Fruit fly (Drosophila melanogaster) whole organism, embryonic: Measurements from ENCODE around the gene CG32633.

Experiments used
- Bgb ChIP-seq: fragments of 200-800 bp; sonication (Bioruptor generic); IDR thresholded peaks from 2 replicates; pipeline ENCODE4 v1.3.6; 2022; ENCODE audit warnings: missing biosample characterization, missing genetic modification characterization; ENCODE audit not compliant: partially characterized antibody
- CG10274 ChIP-seq: fragments of 200-800 bp; sonication (Bioruptor generic); optimal IDR thresholded peaks from 3 replicates; lab custom pipeline; 2017; ENCODE audit warnings: missing biosample characterization, mild to moderate bottlenecking, missing genetic modification characterization
- CG10959 ChIP-seq: fragments of 200-800 bp; sonication (Bioruptor generic); IDR thresholded peaks from 2 replicates; pipeline ENCODE4 v1.3.6; 2022; ENCODE audit warnings: missing biosample characterization, missing genetic modification characterization
- CG12155 ChIP-seq: fragments of 200-800 bp; sonication (Bioruptor generic); optimal IDR thresholded peaks from 3 replicates; lab custom pipeline; 2016; ENCODE audit warnings: missing biosample characterization, missing genetic modification characterization
- CG13775 ChIP-seq: fragments of 200-800 bp; sonication (Bioruptor generic); optimal IDR thresholded peaks from 3 replicates; lab custom pipeline; 2017; ENCODE audit warnings: missing biosample characterization, mild to moderate bottlenecking, missing genetic modification characterization
- CG14710 ChIP-seq: fragments of 200-800 bp; sonication (Bioruptor generic); optimal IDR thresholded peaks from 3 replicates; lab custom pipeline; 2019; ENCODE audit warnings: missing biosample characterization, mild to moderate bottlenecking, missing genetic modification characterization, moderate library complexity
- CG17186 ChIP-seq: fragments of 200-800 bp; sonication (Bioruptor generic); optimal IDR thresholded peaks from 3 replicates; lab custom pipeline; 2017; ENCODE audit warnings: missing biosample characterization, missing genetic modification reagents, missing genetic modification characterization
- CG17328 ChIP-seq: fragments of 200-800 bp; sonication (Bioruptor generic); IDR thresholded peaks from 2 replicates; pipeline ENCODE4 v1.3.6; 2022; ENCODE audit warnings: missing biosample characterization, missing genetic modification characterization
- CG17385 ChIP-seq: fragments of 200-800 bp; sonication (Bioruptor generic); optimal IDR thresholded peaks from 3 replicates; lab custom pipeline; 2018; ENCODE audit warnings: missing biosample characterization, mild to moderate bottlenecking, missing genetic modification characterization
- CG17912 ChIP-seq: fragments of 200-800 bp; sonication (Bioruptor generic); optimal IDR thresholded peaks from 2 replicates; lab custom pipeline; 2018; ENCODE audit warnings: missing biosample characterization, mild to moderate bottlenecking, missing genetic modification characterization
- CG18262 ChIP-seq: fragments of 200-800 bp; optimal IDR thresholded peaks from 3 replicates; lab custom pipeline; 2019; ENCODE audit warnings: missing biosample characterization, mild to moderate bottlenecking, missing genetic modification characterization, moderate library complexity
- CG2120 ChIP-seq: fragments of 200-800 bp; sonication (Bioruptor generic); optimal IDR thresholded peaks from 3 replicates; lab custom pipeline; 2016; ENCODE audit warnings: missing biosample characterization, missing genetic modification characterization
- CG2199 ChIP-seq: fragments of 200-800 bp; sonication (Bioruptor generic); IDR thresholded peaks from 3 replicates; pipeline ENCODE4 v1.3.6; 2022; ENCODE audit warnings: missing biosample characterization, missing genetic modification characterization
- CG2712 ChIP-seq: fragments of 200-800 bp; optimal IDR thresholded peaks from 3 replicates; lab custom pipeline; 2019; ENCODE audit warnings: missing biosample characterization, mild to moderate bottlenecking, missing genetic modification characterization, moderate library complexity
- CG30431 ChIP-seq: fragments of 200-800 bp; sonication (Bioruptor generic); optimal IDR thresholded peaks from 2 replicates; lab custom pipeline; 2017; ENCODE audit warnings: missing biosample characterization, missing genetic modification characterization
- CG6254 ChIP-seq: fragments of 200-800 bp; sonication (Bioruptor generic); optimal IDR thresholded peaks from 3 replicates; lab custom pipeline; 2017; ENCODE audit warnings: mild to moderate bottlenecking, missing biosample characterization, missing genetic modification reagents, missing genetic modification characterization
- CG7839 ChIP-seq: fragments of 200-800 bp; sonication (Bioruptor generic); optimal IDR thresholded peaks from 3 replicates; lab custom pipeline; 2018; ENCODE audit warnings: missing biosample characterization, mild to moderate bottlenecking, missing genetic modification characterization, moderate library complexity
- CG9817 ChIP-seq: fragments of 200-800 bp; sonication (Bioruptor generic); optimal IDR thresholded peaks from 2 replicates; lab custom pipeline; 2018; ENCODE audit warnings: missing biosample characterization, mild to moderate bottlenecking, missing genetic modification characterization, moderate library complexity
- Camta ChIP-seq: fragments of 200-800 bp; sonication (Bioruptor generic); optimal IDR thresholded peaks from 2 replicates; lab custom pipeline; 2016; ENCODE audit warnings: missing biosample characterization, missing genetic modification characterization
- Dfd ChIP-seq, 2 experiments: fragments of >200 bp; optimal IDR thresholded peaks; 2 replicates each; lab custom pipeline; 2017; ENCODE audit warnings: missing biosample characterization in 2 of 2, missing genetic modification characterization in 2 of 2
- E2f1 ChIP-seq: fragments of 200-800 bp; sonication (Bioruptor generic); IDR thresholded peaks from 2 replicates; pipeline ENCODE4 v1.3.6; 2022; ENCODE audit warnings: missing biosample characterization, missing genetic modification characterization
- H15 ChIP-seq: fragments of 200-800 bp; sonication (Bioruptor generic); IDR thresholded peaks from 3 replicates; pipeline ENCODE4 v1.3.6; 2022; ENCODE audit warnings: missing biosample characterization, missing genetic modification characterization
- HLH3B ChIP-seq: fragments of 200-800 bp; sonication (Bioruptor generic); IDR thresholded peaks from 2 replicates; pipeline ENCODE4 v1.3.6; 2022; ENCODE audit warnings: missing biosample characterization, missing genetic modification characterization
- Hr39 ChIP-seq: fragments of >200 bp; optimal IDR thresholded peaks from 2 replicates; lab custom pipeline; 2017
- Kr ChIP-seq: fragments of 200-800 bp; sonication (Bioruptor generic); optimal IDR thresholded peaks from 2 replicates; lab custom pipeline; 2017; ENCODE audit warnings: missing biosample characterization, mild to moderate bottlenecking, missing genetic modification characterization
- MESR4 ChIP-seq: fragments of 200-800 bp; sonication (Bioruptor generic); optimal IDR thresholded peaks from 2 replicates; lab custom pipeline; 2018; ENCODE audit warnings: missing biosample characterization, mild to moderate bottlenecking, missing genetic modification characterization, moderate library complexity
- Med ChIP-seq: fragments of 200-800 bp; sonication (Bioruptor generic); peaks from one replicate; lab custom pipeline; 2016; ENCODE audit warnings: missing biosample characterization, missing genetic modification characterization, mild to moderate bottlenecking, inconsistent platforms, moderate library complexity
- Nf-YA ChIP-seq: fragments of 200-800 bp; sonication (Bioruptor generic); IDR thresholded peaks from 2 replicates; pipeline ENCODE4 v1.3.6; 2022; ENCODE audit warnings: missing biosample characterization, missing genetic modification characterization
- Nf-YC ChIP-seq: fragments of 200-800 bp; optimal IDR thresholded peaks from 3 replicates; lab custom pipeline; 2019; ENCODE audit warnings: missing biosample characterization, mild to moderate bottlenecking, missing genetic modification characterization, moderate library complexity
- Opbp ChIP-seq: fragments of 200-800 bp; sonication (Bioruptor generic); IDR thresholded peaks from 3 replicates; pipeline ENCODE4 v1.3.6; 2022; ENCODE audit warnings: missing biosample characterization, missing genetic modification characterization; ENCODE audit not compliant: partially characterized antibody
- Rx ChIP-seq: fragments of 200-800 bp; sonication (Bioruptor generic); IDR thresholded peaks from 2 replicates; pipeline ENCODE4 v1.3.6; 2022; ENCODE audit warnings: missing biosample characterization, missing genetic modification characterization
- Tbp ChIP-seq: fragments of >200 bp; optimal IDR thresholded peaks from 2 replicates; lab custom pipeline; 2018; ENCODE audit warnings: missing biosample characterization, missing genetic modification characterization
- Vsx1 ChIP-seq: fragments of 200-800 bp; sonication (Bioruptor generic); optimal IDR thresholded peaks from 2 replicates; lab custom pipeline; 2017; ENCODE audit warnings: missing biosample characterization, mild to moderate bottlenecking, missing genetic modification characterization, missing genetic modification reagents
- YL-1 ChIP-seq: fragments of 200-800 bp; sonication (Bioruptor generic); optimal IDR thresholded peaks from 3 replicates; lab custom pipeline; 2017; ENCODE audit warnings: missing biosample characterization, mild to moderate bottlenecking, missing genetic modification characterization
- ash1 ChIP-seq: fragments of 200-800 bp; sonication (Bioruptor generic); optimal IDR thresholded peaks from 2 replicates; lab custom pipeline; 2018; ENCODE audit warnings: missing biosample characterization, mild to moderate bottlenecking, missing genetic modification characterization
- bigmax ChIP-seq: fragments of 200-800 bp; sonication (Bioruptor generic); optimal IDR thresholded peaks from 2 replicates; lab custom pipeline; 2018; ENCODE audit warnings: missing biosample characterization, mild to moderate bottlenecking, missing genetic modification characterization
- btn ChIP-seq: fragments of 200-800 bp; sonication (Bioruptor generic); optimal IDR thresholded peaks from 2 replicates; lab custom pipeline; 2016; ENCODE audit warnings: missing biosample characterization, missing genetic modification characterization
- crc ChIP-seq: fragments of 200-800 bp; sonication (Bioruptor generic); optimal IDR thresholded peaks from 2 replicates; lab custom pipeline; 2016; ENCODE audit warnings: missing biosample characterization, missing genetic modification characterization
- ewg ChIP-seq: fragments of 200-800 bp; sonication (Bioruptor generic); optimal IDR thresholded peaks from 3 replicates; lab custom pipeline; 2017; ENCODE audit warnings: mild to moderate bottlenecking, missing biosample characterization, missing genetic modification reagents, missing genetic modification characterization
- eyg ChIP-seq: fragments of 200-800 bp; sonication (Bioruptor generic); optimal IDR thresholded peaks from 3 replicates; lab custom pipeline; 2016; ENCODE audit warnings: missing biosample characterization, missing genetic modification characterization
- ftz-f1 ChIP-seq: fragments of 200-800 bp; sonication (Bioruptor generic); optimal IDR thresholded peaks from 2 replicates; lab custom pipeline; 2016; ENCODE audit warnings: missing biosample characterization, missing genetic modification characterization
- mld ChIP-seq: fragments of 200-800 bp; sonication (Bioruptor generic); IDR thresholded peaks from 3 replicates; pipeline ENCODE4 v1.3.6; 2022; ENCODE audit warnings: missing biosample characterization, missing genetic modification characterization; ENCODE audit not compliant: partially characterized antibody
- nerfin-2 ChIP-seq: fragments of 200-800 bp; sonication (Bioruptor generic); IDR thresholded peaks from 2 replicates; pipeline ENCODE4 v1.3.6; 2022; ENCODE audit warnings: missing biosample characterization, missing genetic modification characterization; ENCODE audit not compliant: partially characterized antibody
- nmo ChIP-seq: fragments of 200-800 bp; sonication (Bioruptor generic); optimal IDR thresholded peaks from 2 replicates; lab custom pipeline; 2018; ENCODE audit warnings: missing biosample characterization, mild to moderate bottlenecking, missing genetic modification characterization, moderate library complexity
- org-1 ChIP-seq: fragments of 200-800 bp; sonication (Bioruptor generic); optimal IDR thresholded peaks from 2 replicates; lab custom pipeline; 2017; ENCODE audit warnings: missing biosample characterization, missing genetic modification characterization
- phol ChIP-seq: fragments of 200-800 bp; sonication (Bioruptor generic); optimal IDR thresholded peaks from 3 replicates; lab custom pipeline; 2018; ENCODE audit warnings: missing biosample characterization, mild to moderate bottlenecking, missing genetic modification characterization, moderate library complexity
- rib ChIP-seq: fragments of 200-800 bp; sonication (Bioruptor generic); IDR thresholded peaks from 2 replicates; pipeline ENCODE4 v1.3.6; 2022; ENCODE audit warnings: missing biosample characterization, missing genetic modification characterization
- ro ChIP-seq: fragments of 200-800 bp; sonication (Bioruptor generic); IDR thresholded peaks from 2 replicates; pipeline ENCODE4 v1.3.6; 2022; ENCODE audit warnings: missing biosample characterization, missing genetic modification characterization
- sna ChIP-seq: fragments of 200-800 bp; sonication (Bioruptor generic); IDR thresholded peaks from 2 replicates; pipeline ENCODE4 v1.3.6; 2022; ENCODE audit warnings: missing biosample characterization, missing genetic modification characterization; ENCODE audit not compliant: partially characterized antibody
- tna ChIP-seq: fragments of 200-800 bp; sonication (Bioruptor generic); IDR thresholded peaks from 2 replicates; pipeline ENCODE4 v1.3.6; 2022; ENCODE audit warnings: missing biosample characterization, missing genetic modification characterization; ENCODE audit not compliant: partially characterized antibody
- unc-4 ChIP-seq: fragments of 200-800 bp; sonication (Bioruptor generic); IDR thresholded peaks from 2 replicates; pipeline ENCODE4 v1.3.6; 2022; ENCODE audit warnings: missing biosample characterization, missing genetic modification characterization; ENCODE audit not compliant: partially characterized antibody

The CG32633 gene

DNA sequence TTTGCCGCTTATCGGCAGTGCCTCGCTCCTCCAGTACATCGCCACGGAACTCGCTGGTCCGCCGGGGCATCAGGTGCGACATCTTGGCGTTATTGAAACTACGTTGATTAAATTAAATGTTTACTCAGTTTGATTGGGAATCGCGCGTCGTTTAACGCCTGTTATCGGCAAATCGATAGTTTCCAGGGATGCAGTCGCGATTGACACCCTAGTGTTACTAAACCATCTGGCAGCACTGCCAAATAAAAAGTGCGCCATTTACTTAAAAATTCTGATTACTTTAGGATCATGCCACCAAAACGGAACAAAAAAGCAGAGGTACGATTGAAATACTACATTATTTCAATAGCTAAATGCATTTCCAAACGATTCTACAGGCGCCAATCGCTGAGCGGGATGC is 50.4 kb downstream of the CG32633 start, which contains the start of the genes Ndc80 and BthD (continued):
- TF ChIP-seq sna (0 out of 2 replicates have a peak, but pooled peaks have one; percentile 26), MESR4 (GFP tag; lab: Kevin White, UChicago) (peak; percentile 26), unc-4 (GFP tag; lab: Robert Waterston, UW) (peak; percentile 66), H15 (GFP tag; lab: Robert Waterston, UW) (no peak), CG2199 (GFP tag; lab: Robert Waterston, UW) (no peak), CG6254 (GFP tag; lab: Kevin White, UChicago) (no peak), crc (GFP tag; lab: Kevin White, UChicago) (no peak), Kr (no peak), CG14710 (tag; lab: Kevin White, UChicago) (peak; percentile 43), tna (GFP tag; lab: Robert Waterston, UW) (peak; percentile 58; the same call in 1 of the 2 replicates), CG17385 (GFP tag; lab: Kevin White, UChicago) (no peak), org-1 (no peak), Vsx1 (GFP tag; lab: Kevin White, UChicago) (no peak), CG2120 (GFP tag; lab: Kevin White, UChicago) (no peak), phol (tag; lab: Kevin White, UChicago) (peak; percentile 48), CG7839 (tag; lab: Kevin White, UChicago) (no peak), eyg (GFP tag; lab: Kevin White, UChicago) (no peak), Camta (GFP tag; lab: Kevin White, UChicago) (no peak), Tbp (no peak), CG10274 (GFP tag; lab: Kevin White, UChicago) (no peak), CG12155 (GFP tag; lab: Kevin White, UChicago) (no peak), nerfin-2 (GFP tag; lab: Robert Waterston, UW) (no peak), CG17328 (GFP tag; lab: Robert Waterston, UW) (no peak), Nf-YA (GFP tag; lab: Robert Waterston, UW) (no peak), Opbp (peak; percentile 59; the same call in 1 of the 3 replicates), Bgb (GFP tag; lab: Robert Waterston, UW) (peak; percentile 72), mld (GFP tag; lab: Robert Waterston, UW) (0 out of 3 replicates have a peak, but pooled peaks have one; percentile 47), ash1 (no peak), rib (no peak), E2f1 (GFP tag; lab: Robert Waterston, UW) (no peak), ftz-f1 (GFP tag; lab: Kevin White, UChicago) (no peak), YL-1 (GFP tag; lab: Kevin White, UChicago) (peak; percentile 43), CG17912 (GFP tag; lab: Kevin White, UChicago) (no peak), CG17186 (GFP tag; lab: Kevin White, UChicago) (peak; percentile 51), Med (GFP tag; lab: Kevin White, UChicago) (peak; percentile 79), Hr39 (lab: Kevin White, UChicago) (no peak), bigmax (GFP tag; lab: Kevin White, UChicago) (no peak), ro (no peak), btn (GFP tag; lab: Kevin White, UChicago) (no peak), CG18262 (no peak), CG9817 (tag; lab: Kevin White, UChicago) (no peak), Nf-YC (tag; lab: Kevin White, UChicago) (peak; percentile 12), Rx (GFP tag; lab: Robert Waterston, UW) (no peak), CG2712 (tag; lab: Kevin White, UChicago) (no peak), ewg (GFP tag; lab: Kevin White, UChicago) (peak; percentile 25), CG10959 (GFP tag; lab: Robert Waterston, UW) (no peak), HLH3B (GFP tag; lab: Robert Waterston, UW) (no peak), Dfd (GFP tag; optimal IDR thresholded peaks at IDR 0.05; lab: Kevin White, UChicago) (no peak), nmo (GFP tag; lab: Kevin White, UChicago) (peak; percentile 14), CG30431 (GFP tag; lab: Kevin White, UChicago) (no peak), CG13775 (GFP tag; lab: Kevin White, UChicago) (no peak)
